Worm (Caenorhabditis elegans) whole organism, late embryonic: Measurements from ENCODE around the gene dab-1.

Source experiments
- fkh-10 ChIP-seq: fragments of 150-350 bp; optimal IDR thresholded peaks from 2 replicates; lab custom pipeline; 2014; ENCODE audit warnings: missing biosample characterization, missing genetic modification reagents, missing genetic modification characterization
- pha-2 ChIP-seq: sonication (generic microtip); optimal IDR thresholded peaks from 2 replicates; lab custom pipeline; 2017; ENCODE audit warnings: mild to moderate bottlenecking, missing genetic modification characterization, missing compliant biosample characterization
- unc-3 ChIP-seq, 2 experiments: fragments of 200-800 bp in 1 of 2; sonication (Bioruptor generic) in 1 of 2; sonication (generic microtip) in 1 of 2; conservative IDR thresholded peaks in 1 of 2; optimal IDR thresholded peaks in 1 of 2; 2 replicates each; pipeline versions ENCODE4 v1.3.6 to Lab custom; 2016 to 2022; ENCODE audit warnings: missing compliant biosample characterization in 2 of 2, missing genetic modification characterization in 2 of 2, missing genetic modification reagents in 1 of 2
- unc-86 ChIP-seq: sonication (generic microtip); optimal IDR thresholded peaks from 2 replicates; lab custom pipeline; 2016; ENCODE audit warnings: missing genetic modification characterization, missing compliant biosample characterization

DNA sequence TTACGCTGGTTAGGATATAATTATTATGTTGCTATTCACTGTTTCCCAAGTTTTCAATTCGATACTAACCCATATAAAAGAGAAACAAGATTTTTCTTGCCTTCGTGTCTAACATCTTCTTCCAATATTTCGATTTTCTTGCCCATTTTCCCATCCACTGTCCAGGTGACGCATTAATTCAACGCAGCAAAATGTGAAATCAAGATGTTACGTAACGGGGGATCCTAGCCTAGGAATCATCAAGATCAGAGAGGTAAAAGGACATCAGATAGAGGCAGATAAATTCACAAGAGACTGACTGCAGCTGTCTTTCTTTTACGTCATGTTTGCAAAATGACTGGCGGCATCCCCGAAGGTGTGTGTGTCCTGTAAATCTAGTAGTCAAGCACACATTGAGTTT lies 2.4 kb downstream of the dab-1 start:
- TF ChIP-seq fkh-10 (GFP tag; lab: Kevin White, UChicago) (no peak), pha-2 (tag; lab: Kevin White, UChicago) (no peak), unc-86 (tag; lab: Kevin White, UChicago) (no peak), unc-3 (GFP tag; conservative IDR thresholded peaks at IDR 0.05; lab: Robert Waterston, UW) (no peak), unc-3 (tag; optimal IDR thresholded peaks at IDR 0.05; lab: Kevin White, UChicago) (no peak)
